Fruit fly (Drosophila melanogaster): ENCODE results near the gene CG42713.

dm6 chr2L:8875835-8876234 is 15.4 kb upstream of the CG42713 start:
- no peak for TF ChIP-seq Stat92E (GFP tag; optimal IDR thresholded peaks at IDR 0.05)
- no peak for TF ChIP-seq CG9609 (GFP tag; optimal IDR thresholded peaks at IDR 0.05)
- no peak for TF ChIP-seq Jarid2 (GFP tag; optimal IDR thresholded peaks at IDR 0.05)
- no peak for TF ChIP-seq CG9932 (GFP tag; IDR thresholded peaks at IDR 0.05)

All from whole organism, embryonic.